Worm (Caenorhabditis elegans) whole organism, L2 larva: ENCODE data around the gene ift-43.
A peak's percentile ranks its signal among the peaks of the same experiment; 100 is the strongest.
"Not testable (repeated sequence)": the region's sequence is repeated elsewhere in the genome, so short reads cannot be mapped to it uniquely, and the experiment has no call there.

ENCODE experiments used
- C34F6.9 ChIP-seq: fragments of 150-350 bp; optimal IDR thresholded peaks from 2 replicates; lab custom pipeline; 2014; ENCODE audit warnings: missing biosample characterization, missing genetic modification characterization
- F13H6.1 ChIP-seq: sonication (generic microtip); optimal IDR thresholded peaks from 2 replicates; lab custom pipeline; 2016; ENCODE audit warnings: missing genetic modification characterization, missing compliant biosample characterization
- R02D3.7 ChIP-seq: fragments of 150-350 bp; optimal IDR thresholded peaks from 2 replicates; lab custom pipeline; 2014; ENCODE audit warnings: missing biosample characterization, missing genetic modification characterization
- ZK546.5 ChIP-seq: sonication (generic microtip); optimal IDR thresholded peaks from 2 replicates; lab custom pipeline; 2017; ENCODE audit warnings: missing biosample characterization, missing genetic modification characterization
- alr-1 ChIP-seq: fragments of 150-350 bp; optimal IDR thresholded peaks from 2 replicates; lab custom pipeline; 2014; ENCODE audit warnings: missing biosample characterization, missing genetic modification characterization
- aly-2 ChIP-seq: fragments of 150-350 bp; optimal IDR thresholded peaks from 2 replicates; lab custom pipeline; 2014; ENCODE audit warnings: missing biosample characterization, missing genetic modification characterization
- blmp-1 ChIP-seq: sonication (generic microtip); optimal IDR thresholded peaks from 2 replicates; lab custom pipeline; 2017; ENCODE audit warnings: missing genetic modification characterization, mild to moderate bottlenecking, missing compliant biosample characterization, antibody characterized with exemption, moderate library complexity; ENCODE audit not compliant: insufficient read depth
- fos-1 ChIP-seq: fragments of 150-350 bp; optimal IDR thresholded peaks from 2 replicates; lab custom pipeline; 2014; ENCODE audit warnings: missing biosample characterization, missing genetic modification characterization
- gmeb-1 ChIP-seq: fragments of 150-350 bp; optimal IDR thresholded peaks from 2 replicates; lab custom pipeline; 2014; ENCODE audit warnings: missing biosample characterization, missing genetic modification characterization
- lin-39 ChIP-seq: fragments of 150-350 bp; optimal IDR thresholded peaks from 2 replicates; lab custom pipeline; 2014; ENCODE audit warnings: missing biosample characterization, missing genetic modification reagents, missing genetic modification characterization
- mab-5 ChIP-seq: fragments of 150-350 bp; optimal IDR thresholded peaks from 2 replicates; lab custom pipeline; 2014; ENCODE audit warnings: missing biosample characterization, missing genetic modification characterization
- mbf-1 ChIP-seq: sonication (generic microtip); optimal IDR thresholded peaks from 2 replicates; lab custom pipeline; 2017; ENCODE audit warnings: missing biosample characterization, missing genetic modification characterization
- nhr-10 ChIP-seq: sonication (generic microtip); optimal IDR thresholded peaks from 2 replicates; lab custom pipeline; 2017; ENCODE audit warnings: missing biosample characterization, missing genetic modification characterization
- nhr-12 ChIP-seq: fragments of 150-350 bp; optimal IDR thresholded peaks from 2 replicates; lab custom pipeline; 2014; ENCODE audit warnings: missing biosample characterization, missing genetic modification characterization
- nhr-129 ChIP-seq: fragments of 150-350 bp; optimal IDR thresholded peaks from 2 replicates; lab custom pipeline; 2014; ENCODE audit warnings: missing biosample characterization, missing genetic modification characterization
- sma-3 ChIP-seq: sonication (generic microtip); optimal IDR thresholded peaks from 2 replicates; lab custom pipeline; 2016; ENCODE audit warnings: missing genetic modification reagents, missing genetic modification characterization, missing compliant biosample characterization
- sma-9 ChIP-seq, 2 experiments: fragments of 150-350 bp in 1 of 2; sonication (generic microtip) in 1 of 2; optimal IDR thresholded peaks; 2 replicates each; lab custom pipeline; 2014 to 2016; ENCODE audit warnings: missing genetic modification characterization in 2 of 2, mild to moderate bottlenecking in 1 of 2, missing biosample characterization in 1 of 2, missing compliant biosample characterization in 1 of 2, missing genetic modification reagents in 1 of 2, moderate library complexity in 1 of 2
- snpc-4 ChIP-seq: fragments of 150-350 bp; optimal IDR thresholded peaks from 2 replicates; lab custom pipeline; 2014; ENCODE audit warnings: missing biosample characterization, missing genetic modification characterization
- unc-39 ChIP-seq: fragments of 150-350 bp; optimal IDR thresholded peaks from 2 replicates; lab custom pipeline; 2014; ENCODE audit warnings: missing biosample characterization, missing genetic modification characterization
- unc-62 ChIP-seq: fragments of 150-350 bp; optimal IDR thresholded peaks from 2 replicates; lab custom pipeline; 2014; ENCODE audit warnings: missing biosample characterization, missing genetic modification reagents, missing genetic modification characterization
- ztf-1 ChIP-seq: fragments of 200-800 bp; sonication (Bioruptor generic); conservative IDR thresholded peaks from 2 replicates; pipeline ENCODE4 v1.3.6; 2022; ENCODE audit warnings: missing genetic modification characterization, missing compliant biosample characterization
- ztf-11 ChIP-seq: sonication (generic microtip); optimal IDR thresholded peaks from 2 replicates; lab custom pipeline; 2017; ENCODE audit warnings: missing biosample characterization, missing genetic modification characterization

Gene ift-43

DNA sequence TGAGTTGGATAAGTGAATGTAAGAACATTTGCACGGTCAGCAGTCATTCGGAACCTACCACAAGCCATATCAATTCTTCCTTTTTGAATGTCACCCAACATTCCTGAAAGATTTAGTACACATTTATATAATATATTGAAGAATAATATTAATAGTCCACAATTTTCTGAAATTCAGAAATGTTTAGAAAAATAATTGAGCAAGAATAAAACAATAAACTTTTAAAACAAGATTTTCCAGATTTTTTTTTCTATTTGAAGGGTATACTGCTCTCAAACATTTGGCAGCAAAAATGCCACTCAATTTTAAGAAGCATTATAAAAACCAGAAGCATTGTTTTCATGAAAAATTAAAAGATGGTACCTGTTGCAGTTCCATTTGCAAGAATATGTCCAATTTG lies 23.8 kb downstream of the ift-43 start, which contains the start of gene F59E12.8:
F59E12.8 (minus strand) TSS at position 101 of the 400 bp plus-strand sequence.
- TF ChIP-seq ztf-11 (tag; lab: Kevin White, UChicago) (no peak), nhr-10 (tag; lab: Kevin White, UChicago) (no peak), R02D3.7 (tag; lab: Kevin White, UChicago) (no peak), aly-2 (tag; lab: Kevin White, UChicago) (no peak), mab-5 (tag; lab: Kevin White, UChicago) (no peak)

DNA sequence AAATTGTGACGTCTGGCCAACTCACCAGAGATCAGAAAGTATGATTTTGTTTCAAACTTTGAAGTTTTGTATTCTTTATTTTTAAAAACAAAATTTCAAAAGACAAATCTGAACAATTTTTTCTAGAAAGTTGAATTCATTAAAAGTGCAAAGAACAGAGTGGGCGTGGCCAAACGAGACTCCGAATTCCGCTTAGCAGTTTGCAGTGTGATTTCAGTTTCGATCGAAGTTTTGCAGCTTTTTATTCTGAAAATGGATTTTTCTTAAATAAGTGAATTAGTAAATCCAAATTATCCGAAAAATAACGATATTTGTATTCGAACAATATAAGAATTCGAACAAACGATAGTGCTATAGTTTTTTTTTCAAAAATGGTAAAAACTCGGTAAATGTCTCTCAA lies 27.1 kb downstream of the ift-43 start:
- TF ChIP-seq C34F6.9 (tag; lab: Kevin White, UChicago) (peak; percentile 60), unc-62 (GFP tag; lab: Kevin White, UChicago) (no peak), mbf-1 (no peak), lin-39 (tag; lab: Kevin White, UChicago) (no peak), F13H6.1 (no peak), nhr-12 (no peak), gmeb-1 (tag; lab: Kevin White, UChicago) (peak; percentile 13)
- TF ChIP-seq, all 48 proteins: peak for 2

ce11 chrII:5630851-5631401 lies 29.7 kb downstream of the ift-43 start, which contains the start of the genes F59E12.6 and npl-4.1:
TSS of gene F59E12.6 (minus strand) at chrII:5630951.
TSS of gene npl-4.1 (plus strand) at chrII:5631351.
- TF ChIP-seq ztf-11 (tag; lab: Kevin White, UChicago); ztf-1; alr-1: not testable (repeated sequence)

ce11 chrII:5628326-5628818 lies 32.2 kb downstream of the ift-43 start, which contains the start of gene F59E12.15:
TSS of gene F59E12.15 (minus strand) at chrII:5628376.
- TF ChIP-seq nhr-129 (tag; lab: Kevin White, UChicago) (peak; percentile 93), ZK546.5 (tag; lab: Kevin White, UChicago) (no peak)

- TF ChIP-seq unc-39 (tag; lab: Kevin White, UChicago); blmp-1; sma-3 (GFP tag; lab: Kevin White, UChicago): not testable (repeated sequence)
Measured at ce11 chrII:5622383-5622939, 38.1 kb downstream of the ift-43 start, which contains the start of the genes eif-3.L and npl-4.2. TSS of gene eif-3.L (minus strand) at chrII:5622483. TSS of gene npl-4.2 (plus strand) at chrII:5622889.

DNA sequence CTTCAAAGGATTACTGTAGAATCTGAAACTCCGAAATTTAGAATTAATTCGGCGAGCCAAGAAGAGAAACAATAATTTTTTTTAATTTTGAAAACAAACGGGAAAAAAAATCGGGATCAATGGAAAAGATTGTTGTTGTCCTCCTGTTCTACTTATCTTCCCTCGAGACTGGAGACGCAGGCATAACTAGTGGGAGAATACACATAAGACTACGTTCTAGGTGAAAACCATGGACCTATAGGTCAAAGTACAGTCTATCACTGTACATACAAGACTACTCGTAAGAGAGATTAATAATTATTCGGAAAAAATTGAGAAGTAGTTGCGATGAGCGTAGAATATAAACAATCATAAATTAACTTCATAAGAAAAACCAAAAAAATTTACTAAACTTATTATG lies 41.3 kb downstream of the ift-43 start, which contains the start of gene dhs-6:
dhs-6 (minus strand) TSS at position 22 of the 400 bp plus-strand sequence.
- no peak for TF ChIP-seq snpc-4
- peak; percentile 13 for TF ChIP-seq fos-1 (tag; lab: Kevin White, UChicago)
- TF ChIP-seq sma-9 (GFP tag; optimal IDR thresholded peaks at IDR 0.05; lab: Kevin White, UChicago), result peak; percentile 32
- TF ChIP-seq sma-9 (tag; optimal IDR thresholded peaks at IDR 0.05; lab: Kevin White, UChicago), result no peak
